Fruit fly (Drosophila melanogaster): ENCODE results near the gene TwdlZ.

The TwdlZ gene

dm6 chrX:16751579-16752156, 13.7 kb downstream of the TwdlZ start, which contains the start of gene goe (continued):
- TF ChIP-seq tup (GFP tag; optimal IDR thresholded peaks at IDR 0.05) (no peak), Fer2 (tag; optimal IDR thresholded peaks at IDR 0.05) (peak; percentile 20), Spps (tag; optimal IDR thresholded peaks at IDR 0.05) (no peak), cwo (GFP tag; optimal IDR thresholded peaks at IDR 0.05) (peak; percentile 34), maf-S (GFP tag; optimal IDR thresholded peaks at IDR 0.05) (peak; percentile 90), CG14965 (GFP tag; optimal IDR thresholded peaks at IDR 0.05; ENCODE audit: borderline replicate concordance) (peak; percentile 37), Jarid2 (GFP tag; optimal IDR thresholded peaks at IDR 0.05) (peak; percentile 49), CG4854 (GFP tag; optimal IDR thresholded peaks at IDR 0.05) (peak; percentile 45), zen2 (GFP tag; IDR thresholded peaks at IDR 0.05; ENCODE audit: partially characterized antibody) (peak; percentile 71), CG7786 (GFP tag; optimal IDR thresholded peaks at IDR 0.05) (peak; percentile 80), CG15601 (tag; optimal IDR thresholded peaks at IDR 0.05) (peak; percentile 85), ERR (GFP tag; optimal IDR thresholded peaks at IDR 0.05) (peak; percentile 77), chm (GFP tag; IDR thresholded peaks at IDR 0.05) (peak; percentile 88), CG14014 (GFP tag; IDR thresholded peaks at IDR 0.05) (peak; percentile 85), h (optimal IDR thresholded peaks at IDR 0.05) (no peak), row (GFP tag; IDR thresholded peaks at IDR 0.05) (peak; percentile 76), Dad (GFP tag; optimal IDR thresholded peaks at IDR 0.05) (peak; percentile 90), CG17361 (GFP tag; IDR thresholded peaks at IDR 0.05) (peak; percentile 39; the same call in 2 of the 3 replicates), amos (GFP tag; IDR thresholded peaks at IDR 0.05; ENCODE audit: partially characterized antibody) (peak; percentile 97), H15 (GFP tag; IDR thresholded peaks at IDR 0.05) (peak; percentile 68; the same call in 2 of the 3 replicates), CTCF (GFP tag; optimal IDR thresholded peaks at IDR 0.05) (peak; percentile 79), Taf1 (GFP tag; IDR thresholded peaks at IDR 0.05) (peak; percentile 38; the same call in 1 of the 2 replicates), CG7556 (GFP tag; optimal IDR thresholded peaks at IDR 0.05) (peak; percentile 34), Dbx (GFP tag; IDR thresholded peaks at IDR 0.05) (peak; percentile 90), Ssrp (tag; optimal IDR thresholded peaks at IDR 0.05) (peak; percentile 30), CG7745 (tag; optimal IDR thresholded peaks at IDR 0.05) (no peak), CG2129 (GFP tag; IDR thresholded peaks at IDR 0.05; ENCODE audit: partially characterized antibody) (peak; percentile 74), CG18599 (GFP tag; optimal IDR thresholded peaks at IDR 0.05) (peak; percentile 73), bowl (GFP tag; IDR thresholded peaks at IDR 0.05) (peak; percentile 62; the same call in 1 of the 2 replicates), phol (tag; optimal IDR thresholded peaks at IDR 0.05) (peak; percentile 75), ase (GFP tag; IDR thresholded peaks at IDR 0.05) (peak; percentile 73; the same call in 2 of the 3 replicates), CrebB (tag; optimal IDR thresholded peaks at IDR 0.05) (peak; percentile 83), mam (GFP tag; optimal IDR thresholded peaks at IDR 0.05) (peak; percentile 89), bab2 (GFP tag; optimal IDR thresholded peaks at IDR 0.05) (peak; percentile 81), CG8281 (tag; optimal IDR thresholded peaks at IDR 0.05) (peak; percentile 39), CG8944 (GFP tag; optimal IDR thresholded peaks at IDR 0.05) (peak; percentile 85), Lpt (GFP tag; optimal IDR thresholded peaks at IDR 0.05) (no peak), hb (GFP tag; IDR thresholded peaks at IDR 0.05; ENCODE audit: partially characterized antibody) (peak; percentile 74; the same call in 2 of the 3 replicates), CG14667 (GFP tag; IDR thresholded peaks at IDR 0.05) (peak; percentile 66), ash1 (GFP tag; optimal IDR thresholded peaks at IDR 0.05) (peak; percentile 59), CG7372 (GFP tag; IDR thresholded peaks at IDR 0.05) (peak; percentile 58; the same call in 1 of the 2 replicates), D (optimal IDR thresholded peaks at IDR 0.05) (no peak), D (GFP tag; optimal IDR thresholded peaks at IDR 0.05) (no peak), sc (optimal IDR thresholded peaks at IDR 0.05) (no peak), sc (GFP tag; optimal IDR thresholded peaks at IDR 0.05) (peak; percentile 55), CG18262 (tag; optimal IDR thresholded peaks at IDR 0.05) (peak; percentile 31), CG34224 (GFP tag; IDR thresholded peaks at IDR 0.05; ENCODE audit: partially characterized antibody) (peak; percentile 86), CG31388 (GFP tag; optimal IDR thresholded peaks at IDR 0.05) (no peak), BEAF-32 (GFP tag; optimal IDR thresholded peaks at IDR 0.05) (peak; percentile 97), MBD-R2 (GFP tag; IDR thresholded peaks at IDR 0.05) (peak; percentile 67), usp (GFP tag; optimal IDR thresholded peaks at IDR 0.05) (no peak)

Measured in whole organism, embryonic.